Worm (Caenorhabditis elegans): ENCODE measurements around the gene F12A10.8.
"Not testable (repeated sequence)": the region's sequence is repeated elsewhere in the genome, so short reads cannot be mapped to it uniquely, and the experiment has no call there.

ce11 chrII:5534939-5535338, 34.1 kb upstream of the F12A10.8 start, which contains the start of gene hlh-25:
- not testable (repeated sequence) for TF ChIP-seq skn-1 (tag; optimal IDR thresholded peaks at IDR 0.05); mdl-1 (tag; optimal IDR thresholded peaks at IDR 0.05); lsy-2 (tag; optimal IDR thresholded peaks at IDR 0.05); sma-3 (GFP tag; optimal IDR thresholded peaks at IDR 0.05); lin-13 (GFP tag; optimal IDR thresholded peaks at IDR 0.05); unc-62 (GFP tag; optimal IDR thresholded peaks at IDR 0.05); ama-1 (optimal IDR thresholded peaks at IDR 0.05); mbf-1 (tag; optimal IDR thresholded peaks at IDR 0.05); snpc-4 (tag; optimal IDR thresholded peaks at IDR 0.05); crh-2 (tag; optimal IDR thresholded peaks at IDR 0.05); fos-1 (tag; optimal IDR thresholded peaks at IDR 0.05); ceh-16 (tag; optimal IDR thresholded peaks at IDR 0.05)
